Worm (Caenorhabditis elegans) whole organism, L2 larva: ENCODE data around the gene C24H10.3.

Experiments used
- ZK546.5 ChIP-seq: sonication (generic microtip); optimal IDR thresholded peaks from 2 replicates; lab custom pipeline; 2017; ENCODE audit warnings: missing biosample characterization, missing genetic modification characterization
- aly-2 ChIP-seq: fragments of 150-350 bp; optimal IDR thresholded peaks from 2 replicates; lab custom pipeline; 2014; ENCODE audit warnings: missing biosample characterization, missing genetic modification characterization
- egl-27 ChIP-seq: sonication (generic microtip); optimal IDR thresholded peaks from 3 replicates; lab custom pipeline; 2017; ENCODE audit warnings: missing biosample characterization, missing genetic modification reagents, missing genetic modification characterization
- elt-1 ChIP-seq: fragments of 150-350 bp; optimal IDR thresholded peaks from 2 replicates; lab custom pipeline; 2014; ENCODE audit warnings: missing biosample characterization, missing genetic modification characterization
- fos-1 ChIP-seq: fragments of 150-350 bp; optimal IDR thresholded peaks from 2 replicates; lab custom pipeline; 2014; ENCODE audit warnings: missing biosample characterization, missing genetic modification characterization
- lin-13 ChIP-seq: fragments of 150-350 bp; optimal IDR thresholded peaks from 2 replicates; lab custom pipeline; 2014; ENCODE audit warnings: missing biosample characterization, missing genetic modification reagents, missing genetic modification characterization
- nhr-11 ChIP-seq: fragments of 150-350 bp; optimal IDR thresholded peaks from 2 replicates; lab custom pipeline; 2014; ENCODE audit warnings: missing biosample characterization, missing genetic modification characterization
- nhr-25 ChIP-seq: fragments of 150-350 bp; sonication (generic microtip); optimal IDR thresholded peaks from 3 replicates; lab custom pipeline; 2014; ENCODE audit warnings: missing biosample characterization, missing genetic modification characterization
- peb-1 ChIP-seq: fragments of 150-350 bp; optimal IDR thresholded peaks from 2 replicates; lab custom pipeline; 2014; ENCODE audit warnings: missing biosample characterization, missing genetic modification characterization
- sem-4 ChIP-seq: fragments of 150-350 bp; optimal IDR thresholded peaks from 2 replicates; lab custom pipeline; 2014; ENCODE audit warnings: missing biosample characterization, missing genetic modification reagents, missing genetic modification characterization
- skn-1 ChIP-seq: sonication (generic microtip); optimal IDR thresholded peaks from 2 replicates; lab custom pipeline; 2017; ENCODE audit warnings: missing biosample characterization, missing genetic modification characterization

DNA sequence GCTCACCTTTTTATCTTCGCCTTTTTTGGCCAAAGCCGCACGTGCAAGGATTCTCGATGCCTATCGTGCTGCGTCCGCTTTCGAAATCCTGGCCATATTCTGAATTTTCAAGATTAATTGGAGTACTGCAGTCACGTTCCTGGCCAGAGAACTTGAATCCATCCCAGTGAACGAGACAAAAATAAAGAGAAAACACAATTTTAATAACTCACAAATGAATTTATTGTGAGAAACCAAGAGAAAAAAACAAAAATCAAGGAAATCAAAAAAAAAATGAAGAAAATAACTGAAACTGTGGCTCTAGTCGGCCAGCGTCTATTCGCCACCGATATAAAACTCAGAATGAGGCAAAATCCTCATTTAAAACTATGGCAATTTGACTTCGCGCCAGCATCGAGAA, 1.7 kb upstream of the C24H10.3 start, which contains the start of gene C24H10.4:
- no peak for TF ChIP-seq sem-4 (tag; lab: Kevin White, UChicago)
- no peak for TF ChIP-seq skn-1
- TF ChIP-seq egl-27 (tag; lab: Kevin White, UChicago): no peak
- no peak for TF ChIP-seq ZK546.5 (tag; lab: Kevin White, UChicago)
- TF ChIP-seq aly-2 (tag; lab: Kevin White, UChicago): no peak
- no peak for TF ChIP-seq nhr-11 (tag; lab: Kevin White, UChicago)
- TF ChIP-seq lin-13 (GFP tag; lab: Kevin White, UChicago): no peak
- TF ChIP-seq nhr-25 (tag; lab: Kevin White, UChicago): no peak
- no peak for TF ChIP-seq elt-1 (tag; lab: Kevin White, UChicago)
- TF ChIP-seq fos-1 (tag; lab: Kevin White, UChicago): no peak
- TF ChIP-seq peb-1 (tag; lab: Kevin White, UChicago): no peak
